Worm (Caenorhabditis elegans) whole organism, L2 larva: ENCODE measurements around the gene srlf-15.

Experiments used
- C34F6.9 ChIP-seq: fragments of 150-350 bp; optimal IDR thresholded peaks from 2 replicates; lab custom pipeline; 2014; ENCODE audit warnings: missing biosample characterization, missing genetic modification characterization
- F13H6.1 ChIP-seq: sonication (generic microtip); optimal IDR thresholded peaks from 2 replicates; lab custom pipeline; 2016; ENCODE audit warnings: missing genetic modification characterization, missing compliant biosample characterization
- Y55F3AM.14 ChIP-seq: fragments of 200-800 bp; sonication (Bioruptor generic); optimal IDR thresholded peaks from 2 replicates; lab custom pipeline; 2018; ENCODE audit warnings: mild to moderate bottlenecking, missing genetic modification characterization, missing compliant biosample characterization
- ZK546.5 ChIP-seq: sonication (generic microtip); optimal IDR thresholded peaks from 2 replicates; lab custom pipeline; 2017; ENCODE audit warnings: missing biosample characterization, missing genetic modification characterization
- alr-1 ChIP-seq: fragments of 150-350 bp; optimal IDR thresholded peaks from 2 replicates; lab custom pipeline; 2014; ENCODE audit warnings: missing biosample characterization, missing genetic modification characterization
- aly-2 ChIP-seq: fragments of 150-350 bp; optimal IDR thresholded peaks from 2 replicates; lab custom pipeline; 2014; ENCODE audit warnings: missing biosample characterization, missing genetic modification characterization
- ama-1 ChIP-seq: fragments of 150-350 bp; optimal IDR thresholded peaks from 2 replicates; lab custom pipeline; 2018; ENCODE audit warnings: inconsistent platforms
- blmp-1 ChIP-seq: sonication (generic microtip); optimal IDR thresholded peaks from 2 replicates; lab custom pipeline; 2017; ENCODE audit warnings: missing genetic modification characterization, mild to moderate bottlenecking, missing compliant biosample characterization, antibody characterized with exemption, moderate library complexity; ENCODE audit not compliant: insufficient read depth
- ceh-16 ChIP-seq: fragments of 150-350 bp; optimal IDR thresholded peaks from 2 replicates; lab custom pipeline; 2014; ENCODE audit warnings: missing biosample characterization, missing genetic modification characterization
- ceh-82 ChIP-seq: fragments of 150-350 bp; optimal IDR thresholded peaks from 2 replicates; lab custom pipeline; 2014; ENCODE audit warnings: missing biosample characterization, missing genetic modification characterization
- crh-2 ChIP-seq: sonication (generic microtip); optimal IDR thresholded peaks from 2 replicates; lab custom pipeline; 2017; ENCODE audit warnings: missing biosample characterization, missing genetic modification characterization
- dmd-4 ChIP-seq: sonication (generic microtip); optimal IDR thresholded peaks from 2 replicates; lab custom pipeline; 2017; ENCODE audit warnings: missing biosample characterization, missing genetic modification characterization
- egl-27 ChIP-seq: sonication (generic microtip); optimal IDR thresholded peaks from 3 replicates; lab custom pipeline; 2017; ENCODE audit warnings: missing biosample characterization, missing genetic modification reagents, missing genetic modification characterization
- elt-1 ChIP-seq: fragments of 150-350 bp; optimal IDR thresholded peaks from 2 replicates; lab custom pipeline; 2014; ENCODE audit warnings: missing biosample characterization, missing genetic modification characterization
- lin-11 ChIP-seq: fragments of 150-350 bp; sonication (generic microtip); optimal IDR thresholded peaks from 2 replicates; lab custom pipeline; 2014; ENCODE audit warnings: missing biosample characterization, missing genetic modification characterization, inconsistent platforms, mixed read lengths
- lin-13 ChIP-seq: fragments of 150-350 bp; optimal IDR thresholded peaks from 2 replicates; lab custom pipeline; 2014; ENCODE audit warnings: missing biosample characterization, missing genetic modification reagents, missing genetic modification characterization
- lin-39 ChIP-seq: fragments of 150-350 bp; optimal IDR thresholded peaks from 2 replicates; lab custom pipeline; 2014; ENCODE audit warnings: missing biosample characterization, missing genetic modification reagents, missing genetic modification characterization
- lsy-2 ChIP-seq, 2 experiments: fragments of 150-350 bp in 1 of 2; sonication (generic microtip) in 1 of 2; optimal IDR thresholded peaks; 2 replicates each; lab custom pipeline; 2014 to 2017; ENCODE audit warnings: missing biosample characterization in 2 of 2, missing genetic modification characterization in 2 of 2
- mab-5 ChIP-seq: fragments of 150-350 bp; optimal IDR thresholded peaks from 2 replicates; lab custom pipeline; 2014; ENCODE audit warnings: missing biosample characterization, missing genetic modification characterization
- mbf-1 ChIP-seq: sonication (generic microtip); optimal IDR thresholded peaks from 2 replicates; lab custom pipeline; 2017; ENCODE audit warnings: missing biosample characterization, missing genetic modification characterization
- mdl-1 ChIP-seq, 2 experiments: fragments of 150-350 bp in 1 of 2; sonication (generic microtip) in 1 of 2; optimal IDR thresholded peaks; 2 replicates each; lab custom pipeline; 2017; ENCODE audit warnings: missing biosample characterization in 2 of 2, missing genetic modification characterization in 2 of 2
- nhr-10 ChIP-seq: sonication (generic microtip); optimal IDR thresholded peaks from 2 replicates; lab custom pipeline; 2017; ENCODE audit warnings: missing biosample characterization, missing genetic modification characterization
- nhr-11 ChIP-seq: fragments of 150-350 bp; optimal IDR thresholded peaks from 2 replicates; lab custom pipeline; 2014; ENCODE audit warnings: missing biosample characterization, missing genetic modification characterization
- nhr-12 ChIP-seq: fragments of 150-350 bp; optimal IDR thresholded peaks from 2 replicates; lab custom pipeline; 2014; ENCODE audit warnings: missing biosample characterization, missing genetic modification characterization
- nhr-129 ChIP-seq: fragments of 150-350 bp; optimal IDR thresholded peaks from 2 replicates; lab custom pipeline; 2014; ENCODE audit warnings: missing biosample characterization, missing genetic modification characterization
- nhr-21 ChIP-seq: fragments of 150-350 bp; optimal IDR thresholded peaks from 2 replicates; lab custom pipeline; 2014; ENCODE audit warnings: missing biosample characterization, missing genetic modification characterization
- nhr-23 ChIP-seq: fragments of 150-350 bp; optimal IDR thresholded peaks from 2 replicates; lab custom pipeline; 2014; ENCODE audit warnings: missing biosample characterization, missing genetic modification reagents, missing genetic modification characterization
- nhr-6 ChIP-seq: fragments of 150-350 bp; optimal IDR thresholded peaks from 2 replicates; lab custom pipeline; 2014; ENCODE audit warnings: missing biosample characterization, missing genetic modification characterization
- nhr-77 ChIP-seq: fragments of 150-350 bp; optimal IDR thresholded peaks from 2 replicates; lab custom pipeline; 2014; ENCODE audit warnings: missing biosample characterization, missing genetic modification characterization
- peb-1 ChIP-seq: fragments of 150-350 bp; optimal IDR thresholded peaks from 2 replicates; lab custom pipeline; 2014; ENCODE audit warnings: missing biosample characterization, missing genetic modification characterization
- sem-4 ChIP-seq: fragments of 150-350 bp; optimal IDR thresholded peaks from 2 replicates; lab custom pipeline; 2014; ENCODE audit warnings: missing biosample characterization, missing genetic modification reagents, missing genetic modification characterization
- skn-1 ChIP-seq: sonication (generic microtip); optimal IDR thresholded peaks from 2 replicates; lab custom pipeline; 2017; ENCODE audit warnings: missing biosample characterization, missing genetic modification characterization
- sma-3 ChIP-seq: sonication (generic microtip); optimal IDR thresholded peaks from 2 replicates; lab custom pipeline; 2016; ENCODE audit warnings: missing genetic modification reagents, missing genetic modification characterization, missing compliant biosample characterization
- sma-9 ChIP-seq, 2 experiments: fragments of 150-350 bp in 1 of 2; sonication (generic microtip) in 1 of 2; optimal IDR thresholded peaks; 2 replicates each; lab custom pipeline; 2014 to 2016; ENCODE audit warnings: missing genetic modification characterization in 2 of 2, mild to moderate bottlenecking in 1 of 2, missing biosample characterization in 1 of 2, missing compliant biosample characterization in 1 of 2, missing genetic modification reagents in 1 of 2, moderate library complexity in 1 of 2
- snpc-4 ChIP-seq: fragments of 150-350 bp; optimal IDR thresholded peaks from 2 replicates; lab custom pipeline; 2014; ENCODE audit warnings: missing biosample characterization, missing genetic modification characterization
- unc-39 ChIP-seq: fragments of 150-350 bp; optimal IDR thresholded peaks from 2 replicates; lab custom pipeline; 2014; ENCODE audit warnings: missing biosample characterization, missing genetic modification characterization
- unc-55 ChIP-seq: fragments of 150-350 bp; sonication (generic microtip); optimal IDR thresholded peaks from 3 replicates; lab custom pipeline; 2014; ENCODE audit warnings: missing biosample characterization, missing genetic modification reagents, missing genetic modification characterization
- unc-62 ChIP-seq: fragments of 150-350 bp; optimal IDR thresholded peaks from 2 replicates; lab custom pipeline; 2014; ENCODE audit warnings: missing biosample characterization, missing genetic modification reagents, missing genetic modification characterization
- zag-1 ChIP-seq: fragments of 150-350 bp; optimal IDR thresholded peaks from 2 replicates; lab custom pipeline; 2014; ENCODE audit warnings: missing biosample characterization, missing genetic modification characterization
- ztf-1 ChIP-seq: fragments of 200-800 bp; sonication (Bioruptor generic); conservative IDR thresholded peaks from 2 replicates; pipeline ENCODE4 v1.3.6; 2022; ENCODE audit warnings: missing genetic modification characterization, missing compliant biosample characterization
- ztf-11 ChIP-seq: sonication (generic microtip); optimal IDR thresholded peaks from 2 replicates; lab custom pipeline; 2017; ENCODE audit warnings: missing biosample characterization, missing genetic modification characterization
- ztf-4 ChIP-seq: fragments of 150-350 bp; optimal IDR thresholded peaks from 2 replicates; lab custom pipeline; 2014; ENCODE audit warnings: missing biosample characterization, missing genetic modification characterization

Gene srlf-15

ce11 chrII:11032812-11033211 lies 3.1 kb upstream of the srlf-15 start:
- TF ChIP-seq nhr-6 (tag; lab: Kevin White, UChicago) = no peak

ce11 chrII:11040140-11040539 lies 4.3 kb downstream of the srlf-15 start:
- TF ChIP-seq ztf-11 (tag; lab: Kevin White, UChicago) = no peak

- TF ChIP-seq F13H6.1 (tag; lab: Kevin White, UChicago) = no peak
- no peak for TF ChIP-seq ztf-4
- no peak for TF ChIP-seq ceh-82 (tag; lab: Kevin White, UChicago)
- no peak for TF ChIP-seq nhr-23 (tag; lab: Kevin White, UChicago)
- TF ChIP-seq ceh-16 (tag; lab: Kevin White, UChicago) = no peak
- no peak for TF ChIP-seq lin-13
- TF ChIP-seq ZK546.5 (tag; lab: Kevin White, UChicago) = no peak
- TF ChIP-seq nhr-21 = no peak
- TF ChIP-seq peb-1 = no peak
- TF ChIP-seq, all 48 proteins: peak for 0
Observed at ce11 chrII:11041027-11041426, 5.2 kb downstream of the srlf-15 start, which contains the start of gene cey-1. cey-1 (minus strand) TSS chrII:11041206.

ce11 chrII:11041846-11042262 lies 6.0 kb downstream of the srlf-15 start:
- TF ChIP-seq mdl-1 (tag; optimal IDR thresholded peaks at IDR 0.05; lab: Kevin White, UChicago) (no peak), mbf-1 (tag; lab: Kevin White, UChicago) (no peak), skn-1 (tag; lab: Kevin White, UChicago) (no peak), sem-4 (tag; lab: Kevin White, UChicago) (peak; percentile 28), unc-55 (GFP tag; lab: Kevin White, UChicago) (peak; percentile 53), nhr-6 (tag; lab: Kevin White, UChicago) (peak; percentile 26), nhr-129 (tag; lab: Kevin White, UChicago) (peak; percentile 50), lsy-2 (tag; optimal IDR thresholded peaks at IDR 0.05; lab: Kevin White, UChicago) (peak in 1 of 2 experiments; percentile 64), aly-2 (tag; lab: Kevin White, UChicago) (no peak), F13H6.1 (tag; lab: Kevin White, UChicago) (peak; percentile 42), ztf-4 (peak; percentile 49), C34F6.9 (tag; lab: Kevin White, UChicago) (peak; percentile 81), crh-2 (tag; lab: Kevin White, UChicago) (peak; percentile 39)

ce11 chrII:11042878-11043331 lies 7.0 kb downstream of the srlf-15 start:
- TF ChIP-seq nhr-77 (tag; lab: Kevin White, UChicago) (no peak), dmd-4 (no peak), nhr-23 (tag; lab: Kevin White, UChicago) (no peak), ztf-1 (GFP tag; lab: Robert Waterston, UW) (no peak), nhr-12 (no peak), ama-1 (lab: Kevin White, UChicago) (peak; percentile 66), zag-1 (tag; lab: Kevin White, UChicago) (peak; percentile 71), lin-39 (tag; lab: Kevin White, UChicago) (no peak), sma-3 (GFP tag; lab: Kevin White, UChicago) (peak; percentile 31), aly-2 (tag; lab: Kevin White, UChicago) (no peak), nhr-21 (peak; percentile 23), lin-11 (tag; lab: Kevin White, UChicago) (peak; percentile 77), mbf-1 (tag; lab: Kevin White, UChicago) (no peak), nhr-11 (tag; lab: Kevin White, UChicago) (no peak), nhr-129 (tag; lab: Kevin White, UChicago) (peak; percentile 90), Y55F3AM.14 (GFP tag; lab: Kevin White, UChicago) (peak; percentile 2), ztf-4 (peak; percentile 53), unc-55 (GFP tag; lab: Kevin White, UChicago) (peak; percentile 94), alr-1 (tag; lab: Kevin White, UChicago) (no peak), ztf-11 (tag; lab: Kevin White, UChicago) (no peak), C34F6.9 (tag; lab: Kevin White, UChicago) (peak; percentile 93), ceh-82 (tag; lab: Kevin White, UChicago) (no peak), ceh-16 (tag; lab: Kevin White, UChicago) (peak; percentile 35), skn-1 (tag; lab: Kevin White, UChicago) (no peak), sem-4 (tag; lab: Kevin White, UChicago) (peak; percentile 38), sma-9 (GFP tag; optimal IDR thresholded peaks at IDR 0.05; lab: Kevin White, UChicago) (peak; percentile 25), sma-9 (tag; optimal IDR thresholded peaks at IDR 0.05; lab: Kevin White, UChicago) (no peak), crh-2 (tag; lab: Kevin White, UChicago) (peak; percentile 80), unc-62 (GFP tag; lab: Kevin White, UChicago) (no peak), ZK546.5 (tag; lab: Kevin White, UChicago) (no peak), blmp-1 (tag; lab: Kevin White, UChicago) (peak; percentile 44), lsy-2 (tag; optimal IDR thresholded peaks at IDR 0.05; lab: Kevin White, UChicago) (peak in 1 of 2 experiments; percentile 71), mab-5 (tag; lab: Kevin White, UChicago) (peak; percentile 2), unc-39 (tag; lab: Kevin White, UChicago) (no peak), snpc-4 (tag; lab: Kevin White, UChicago) (peak; percentile 45), egl-27 (tag; lab: Kevin White, UChicago) (peak; percentile 67), nhr-10 (tag; lab: Kevin White, UChicago) (no peak), F13H6.1 (tag; lab: Kevin White, UChicago) (peak; percentile 92), elt-1 (tag; lab: Kevin White, UChicago) (no peak), lin-13 (peak; percentile 60)
